Fruit fly (Drosophila melanogaster) whole organism, embryonic: ENCODE results near the gene isoQC.
A peak's percentile ranks its signal among the peaks of the same experiment; 100 is the strongest.

Experiments
- CG10267 ChIP-seq: fragments of 200-800 bp; sonication (Bioruptor generic); optimal IDR thresholded peaks from 2 replicates; lab custom pipeline; 2018; ENCODE audit warnings: missing biosample characterization, mild to moderate bottlenecking, missing genetic modification characterization, moderate library complexity
- CG12104 ChIP-seq: fragments of 200-800 bp; sonication (Bioruptor generic); optimal IDR thresholded peaks from 3 replicates; lab custom pipeline; 2016; ENCODE audit warnings: missing biosample characterization, missing genetic modification characterization
- CG13894 ChIP-seq: fragments of 200-800 bp; sonication (Bioruptor generic); optimal IDR thresholded peaks from 3 replicates; lab custom pipeline; 2018; ENCODE audit warnings: missing biosample characterization, mild to moderate bottlenecking, missing genetic modification characterization, moderate library complexity
- CG14050 ChIP-seq: fragments of 200-800 bp; sonication (Bioruptor generic); IDR thresholded peaks from 3 replicates; pipeline ENCODE4 v1.3.6; 2022; ENCODE audit warnings: missing biosample characterization, missing genetic modification characterization
- CG15011 ChIP-seq: fragments of 200-800 bp; sonication (Bioruptor generic); optimal IDR thresholded peaks from 3 replicates; lab custom pipeline; 2018; ENCODE audit warnings: missing biosample characterization, mild to moderate bottlenecking, missing genetic modification characterization
- CG15696 ChIP-seq: fragments of 200-800 bp; sonication (Bioruptor generic); optimal IDR thresholded peaks from 2 replicates; lab custom pipeline; 2019; ENCODE audit warnings: missing biosample characterization, mild to moderate bottlenecking, missing genetic modification characterization, moderate library complexity
- CG18599 ChIP-seq: fragments of 200-800 bp; sonication (Bioruptor generic); optimal IDR thresholded peaks from 3 replicates; lab custom pipeline; 2017; ENCODE audit warnings: missing biosample characterization, missing genetic modification characterization, mild to moderate bottlenecking, moderate library complexity, missing genetic modification reagents
- CG18764 ChIP-seq: fragments of 200-800 bp; sonication (Bioruptor generic); optimal IDR thresholded peaks from 3 replicates; lab custom pipeline; 2016; ENCODE audit warnings: missing biosample characterization, missing genetic modification characterization
- CG30403 ChIP-seq: fragments of 200-800 bp; sonication (Bioruptor generic); optimal IDR thresholded peaks from 3 replicates; lab custom pipeline; 2016; ENCODE audit warnings: missing biosample characterization, missing genetic modification characterization
- CG30431 ChIP-seq: fragments of 200-800 bp; sonication (Bioruptor generic); optimal IDR thresholded peaks from 2 replicates; lab custom pipeline; 2017; ENCODE audit warnings: missing biosample characterization, missing genetic modification characterization
- CG3726 ChIP-seq: fragments of 200-800 bp; sonication (Bioruptor generic); IDR thresholded peaks from 3 replicates; pipeline ENCODE4, ENCODE4 v1.3.6; 2022; ENCODE audit warnings: missing biosample characterization, missing genetic modification characterization
- CG3847 ChIP-seq: fragments of 200-800 bp; sonication (Bioruptor generic); IDR thresholded peaks from 2 replicates; pipeline ENCODE4 v1.3.6; 2022; ENCODE audit warnings: missing biosample characterization, missing genetic modification characterization
- CG3995 ChIP-seq: fragments of 200-800 bp; sonication (Bioruptor generic); optimal IDR thresholded peaks from 3 replicates; lab custom pipeline; 2016; ENCODE audit warnings: missing biosample characterization, missing genetic modification characterization
- CG43689 ChIP-seq: fragments of 200-800 bp; sonication (Bioruptor generic); IDR thresholded peaks from 2 replicates; pipeline ENCODE4 v1.3.6; 2022; ENCODE audit warnings: missing biosample characterization, missing genetic modification characterization
- CG4617 ChIP-seq: fragments of 200-800 bp; sonication (Bioruptor generic); optimal IDR thresholded peaks from 3 replicates; lab custom pipeline; 2016; ENCODE audit warnings: missing biosample characterization, missing genetic modification characterization, borderline replicate concordance
- CG7786 ChIP-seq: fragments of 200-800 bp; sonication (Bioruptor generic); optimal IDR thresholded peaks from 2 replicates; lab custom pipeline; 2016; ENCODE audit warnings: missing biosample characterization, missing genetic modification characterization
- CG8924 ChIP-seq: fragments of 200-800 bp; optimal IDR thresholded peaks from 3 replicates; lab custom pipeline; 2019; ENCODE audit warnings: missing biosample characterization, mild to moderate bottlenecking, missing genetic modification characterization, moderate library complexity
- CG9609 ChIP-seq: fragments of 200-800 bp; sonication (Bioruptor generic); optimal IDR thresholded peaks from 3 replicates; lab custom pipeline; 2016; ENCODE audit warnings: missing biosample characterization, missing genetic modification characterization
- CG9876 ChIP-seq: fragments of 200-800 bp; sonication (Bioruptor generic); optimal IDR thresholded peaks from 2 replicates; lab custom pipeline; 2016; ENCODE audit warnings: missing biosample characterization, missing genetic modification characterization
- CoRest ChIP-seq: fragments of 200-800 bp; sonication (Bioruptor generic); optimal IDR thresholded peaks from 3 replicates; lab custom pipeline; 2018; ENCODE audit warnings: missing biosample characterization, mild to moderate bottlenecking, missing genetic modification characterization, moderate library complexity
- Fer3 ChIP-seq: fragments of 200-800 bp; sonication (Bioruptor generic); optimal IDR thresholded peaks from 2 replicates; lab custom pipeline; 2018; ENCODE audit warnings: missing biosample characterization, mild to moderate bottlenecking, missing genetic modification characterization, moderate library complexity
- H15 ChIP-seq: fragments of 200-800 bp; sonication (Bioruptor generic); IDR thresholded peaks from 3 replicates; pipeline ENCODE4 v1.3.6; 2022; ENCODE audit warnings: missing biosample characterization, missing genetic modification characterization
- HLH4C ChIP-seq: fragments of 200-800 bp; sonication (Bioruptor generic); IDR thresholded peaks from 3 replicates; pipeline ENCODE4 v1.3.6; 2022; ENCODE audit warnings: missing biosample characterization, missing genetic modification characterization; ENCODE audit not compliant: partially characterized antibody
- Jarid2 ChIP-seq: fragments of 200-800 bp; sonication (Bioruptor generic); optimal IDR thresholded peaks from 3 replicates; lab custom pipeline; 2017; ENCODE audit warnings: mild to moderate bottlenecking, missing biosample characterization, missing genetic modification reagents, missing genetic modification characterization
- Lpt ChIP-seq: fragments of >200 bp; optimal IDR thresholded peaks from 2 replicates; lab custom pipeline; 2018; ENCODE audit warnings: missing biosample characterization, missing genetic modification characterization
- Mrtf ChIP-seq: fragments of 200-800 bp; sonication (Bioruptor generic); IDR thresholded peaks from 3 replicates; pipeline ENCODE4 v1.3.6; 2022; ENCODE audit warnings: missing biosample characterization, missing genetic modification characterization
- NC2β ChIP-seq: fragments of 200-800 bp; sonication (Bioruptor generic); optimal IDR thresholded peaks from 2 replicates; lab custom pipeline; 2016; ENCODE audit warnings: missing biosample characterization, missing genetic modification characterization
- Nf-YA ChIP-seq: fragments of 200-800 bp; sonication (Bioruptor generic); IDR thresholded peaks from 2 replicates; pipeline ENCODE4 v1.3.6; 2022; ENCODE audit warnings: missing biosample characterization, missing genetic modification characterization
- Nf-YB ChIP-seq: fragments of 200-800 bp; sonication (Bioruptor generic); optimal IDR thresholded peaks from 3 replicates; lab custom pipeline; 2019; ENCODE audit warnings: missing biosample characterization, mild to moderate bottlenecking, missing genetic modification characterization, moderate library complexity
- Pdp1 ChIP-seq, 2 experiments: fragments of 200-800 bp; sonication (Bioruptor generic); optimal IDR thresholded peaks; 3 replicates each; lab custom pipeline; 2016; ENCODE audit warnings: missing biosample characterization in 2 of 2, missing genetic modification characterization in 2 of 2, mild to moderate bottlenecking in 1 of 2, moderate library complexity in 1 of 2
- Rx ChIP-seq: fragments of 200-800 bp; sonication (Bioruptor generic); IDR thresholded peaks from 2 replicates; pipeline ENCODE4 v1.3.6; 2022; ENCODE audit warnings: missing biosample characterization, missing genetic modification characterization
- YL-1 ChIP-seq: fragments of 200-800 bp; sonication (Bioruptor generic); optimal IDR thresholded peaks from 3 replicates; lab custom pipeline; 2017; ENCODE audit warnings: missing biosample characterization, mild to moderate bottlenecking, missing genetic modification characterization
- cato ChIP-seq: fragments of 200-800 bp; sonication (Bioruptor generic); optimal IDR thresholded peaks from 2 replicates; lab custom pipeline; 2016; ENCODE audit warnings: missing biosample characterization, missing genetic modification characterization, borderline replicate concordance
- crp ChIP-seq, 2 experiments: fragments of 200-800 bp; sonication (Bioruptor generic); optimal IDR thresholded peaks; 2 replicates in 1 of 2; 3 replicates in 1 of 2; lab custom pipeline; 2017; ENCODE audit warnings: missing biosample characterization in 2 of 2, missing genetic modification characterization in 2 of 2, mild to moderate bottlenecking in 1 of 2, moderate library complexity in 1 of 2
- emc ChIP-seq: fragments of 200-800 bp; sonication (Bioruptor generic); optimal IDR thresholded peaks from 2 replicates; lab custom pipeline; 2016; ENCODE audit warnings: missing biosample characterization, missing genetic modification characterization
- ems ChIP-seq: fragments of 200-800 bp; sonication (Bioruptor generic); optimal IDR thresholded peaks from 3 replicates; lab custom pipeline; 2016; ENCODE audit warnings: missing biosample characterization, missing genetic modification characterization
- eve ChIP-seq, 2 experiments: fragments of >200 bp; optimal IDR thresholded peaks; 2 replicates each; lab custom pipeline; 2017; ENCODE audit warnings: missing biosample characterization in 2 of 2, missing genetic modification characterization in 2 of 2
- exex ChIP-seq: fragments of 200-800 bp; sonication (Bioruptor generic); optimal IDR thresholded peaks from 4 replicates; lab custom pipeline; 2018; ENCODE audit warnings: missing biosample characterization, mild to moderate bottlenecking, missing genetic modification characterization, moderate library complexity
- gcm2 ChIP-seq: fragments of 200-800 bp; sonication (Bioruptor generic); optimal IDR thresholded peaks from 2 replicates; lab custom pipeline; 2016; ENCODE audit warnings: missing biosample characterization, missing genetic modification characterization
- gfzf ChIP-seq: fragments of 200-800 bp; sonication (Bioruptor generic); optimal IDR thresholded peaks from 2 replicates; lab custom pipeline; 2016; ENCODE audit warnings: missing biosample characterization, mild to moderate bottlenecking, missing genetic modification characterization, moderate library complexity
- grau ChIP-seq: fragments of 200-800 bp; optimal IDR thresholded peaks from 3 replicates; lab custom pipeline; 2019; ENCODE audit warnings: missing biosample characterization, mild to moderate bottlenecking, missing genetic modification characterization, moderate library complexity
- gro ChIP-seq: fragments of 200-800 bp; sonication (Bioruptor generic); optimal IDR thresholded peaks from 2 replicates; lab custom pipeline; 2016; ENCODE audit warnings: missing biosample characterization, missing genetic modification characterization
- her ChIP-seq: fragments of 200-800 bp; sonication (Bioruptor generic); optimal IDR thresholded peaks from 2 replicates; lab custom pipeline; 2016; ENCODE audit warnings: missing biosample characterization, missing genetic modification characterization
- hkb ChIP-seq, 2 experiments: fragments of 200-800 bp in 1 of 2; fragments of >200 bp in 1 of 2; sonication (Bioruptor generic) in 1 of 2; IDR thresholded peaks in 1 of 2; optimal IDR thresholded peaks in 1 of 2; 2 replicates each; pipeline versions ENCODE4 v1.3.6 to Lab custom; 2017 to 2022; ENCODE audit warnings: missing biosample characterization in 1 of 2, missing genetic modification characterization in 1 of 2
- inv ChIP-seq: fragments of 200-800 bp; sonication (Bioruptor generic); IDR thresholded peaks from 2 replicates; pipeline ENCODE4 v1.3.6; 2022; ENCODE audit warnings: missing biosample characterization, missing genetic modification characterization; ENCODE audit not compliant: partially characterized antibody
- klu ChIP-seq: fragments of 200-800 bp; sonication (Bioruptor generic); IDR thresholded peaks from 2 replicates; pipeline ENCODE4 v1.3.6; 2022; ENCODE audit warnings: missing biosample characterization, missing genetic modification characterization
- ro ChIP-seq: fragments of 200-800 bp; sonication (Bioruptor generic); IDR thresholded peaks from 2 replicates; pipeline ENCODE4 v1.3.6; 2022; ENCODE audit warnings: missing biosample characterization, missing genetic modification characterization
- salm ChIP-seq: fragments of 200-800 bp; sonication (Bioruptor generic); optimal IDR thresholded peaks from 2 replicates; lab custom pipeline; 2018; ENCODE audit warnings: missing biosample characterization, mild to moderate bottlenecking, missing genetic modification characterization
- tup ChIP-seq: fragments of 200-800 bp; sonication (Bioruptor generic); optimal IDR thresholded peaks from 2 replicates; lab custom pipeline; 2016; ENCODE audit warnings: missing biosample characterization, mild to moderate bottlenecking, missing genetic modification characterization, moderate library complexity
- wdn ChIP-seq: fragments of 200-800 bp; sonication (Bioruptor generic); IDR thresholded peaks from 2 replicates; pipeline ENCODE4 v1.3.6; 2022; ENCODE audit warnings: missing biosample characterization, missing genetic modification characterization
- z ChIP-seq: fragments of 200-800 bp; sonication (Bioruptor generic); IDR thresholded peaks from 3 replicates; pipeline ENCODE4 v1.3.6; 2022; ENCODE audit warnings: missing biosample characterization, missing genetic modification characterization

The isoQC gene

dm6 chr3L:20447337-20447736 lies 26.9 kb upstream of the isoQC start (continued):
- TF ChIP-seq HLH4C (no peak), CG18764 (no peak), CG30431 (GFP tag; lab: Kevin White, UChicago) (no peak), CG15011 (no peak), her (GFP tag; lab: Kevin White, UChicago) (no peak), CG13894 (tag; lab: Kevin White, UChicago) (no peak), CG30403 (GFP tag; lab: Kevin White, UChicago) (peak; percentile 37), CG8924 (tag; lab: Kevin White, UChicago) (no peak), z (no peak), CG4617 (GFP tag; lab: Kevin White, UChicago) (no peak), CG9876 (GFP tag; lab: Kevin White, UChicago) (no peak), tup (GFP tag; lab: Kevin White, UChicago) (no peak), Rx (GFP tag; lab: Robert Waterston, UW) (no peak), inv (GFP tag; lab: Robert Waterston, UW) (no peak), Fer3 (tag; lab: Kevin White, UChicago) (no peak), Lpt (GFP tag; lab: Kevin White, UChicago) (no peak), CG7786 (GFP tag; lab: Kevin White, UChicago) (no peak), YL-1 (GFP tag; lab: Kevin White, UChicago) (no peak), NC2β (GFP tag; lab: Kevin White, UChicago) (no peak), klu (GFP tag; lab: Robert Waterston, UW) (no peak), Jarid2 (GFP tag; lab: Kevin White, UChicago) (no peak), Nf-YA (GFP tag; lab: Robert Waterston, UW) (no peak), gcm2 (GFP tag; lab: Kevin White, UChicago) (no peak), Pdp1 (GFP tag; optimal IDR thresholded peaks at IDR 0.05; lab: Kevin White, UChicago) (no peak), CG3847 (GFP tag; lab: Robert Waterston, UW) (no peak), H15 (no peak), ro (GFP tag; lab: Robert Waterston, UW) (no peak), crp (GFP tag; optimal IDR thresholded peaks at IDR 0.05; lab: Kevin White, UChicago) (no peak), eve (GFP tag; optimal IDR thresholded peaks at IDR 0.05; lab: Kevin White, UChicago) (no peak), CG14050 (GFP tag; lab: Robert Waterston, UW) (no peak), gfzf (GFP tag; lab: Kevin White, UChicago) (no peak), emc (no peak), CG10267 (tag; lab: Kevin White, UChicago) (peak; percentile 10), CG12104 (no peak), CG15696 (tag; lab: Kevin White, UChicago) (peak; percentile 32), cato (GFP tag; lab: Kevin White, UChicago) (no peak), gro (no peak), Nf-YB (GFP tag; lab: Kevin White, UChicago) (no peak), CG9609 (GFP tag; lab: Kevin White, UChicago) (no peak), hkb (optimal IDR thresholded peaks at IDR 0.05; lab: Kevin White, UChicago) (no peak), hkb (GFP tag; IDR thresholded peaks at IDR 0.05; lab: Robert Waterston, UW) (no peak), ems (GFP tag; lab: Kevin White, UChicago) (no peak), CG18599 (GFP tag; lab: Kevin White, UChicago) (no peak), exex (tag; lab: Kevin White, UChicago) (no peak), CoRest (tag; lab: Kevin White, UChicago) (peak; percentile 26), wdn (GFP tag; lab: Robert Waterston, UW) (no peak), CG3995 (GFP tag; lab: Kevin White, UChicago) (no peak), salm (no peak), Mrtf (0 out of 3 replicates have a peak, but pooled peaks have one; percentile 36), grau (tag; lab: Kevin White, UChicago) (peak; percentile 87), CG3726 (GFP tag; lab: Robert Waterston, UW) (0 out of 3 replicates have a peak, but pooled peaks have one; percentile 36), CG43689 (GFP tag; lab: Robert Waterston, UW) (no peak)
